Fruit fly (Drosophila melanogaster): Measurements from ENCODE around the gene CG32081.

CG32081 gene

DNA sequence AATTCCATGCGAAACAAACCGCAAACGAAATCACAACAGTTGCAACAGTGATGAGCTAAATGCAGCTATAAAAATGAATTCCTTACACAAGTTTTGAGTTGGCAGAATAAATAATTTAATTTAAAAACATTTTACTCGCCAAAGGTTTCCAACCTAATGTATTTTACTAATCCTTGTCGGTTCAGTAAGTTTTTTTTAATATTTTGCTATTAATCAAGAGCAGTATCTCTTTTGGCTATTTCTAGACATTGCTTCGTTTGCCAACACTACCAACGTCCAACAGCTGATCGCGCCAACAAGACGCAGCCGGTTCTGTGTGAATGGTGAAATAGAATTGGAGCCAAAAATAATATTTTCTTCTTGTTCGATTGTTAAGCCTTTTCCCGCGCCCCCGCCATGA lies 37.3 kb downstream of the CG32081 start, which contains the start of the genes CG32075, CG45101 and SuUR (continued):
- TF ChIP-seq HLH4C (GFP tag; IDR thresholded peaks at IDR 0.05; ENCODE audit: partially characterized antibody) = no peak
- TF ChIP-seq CG18011 (GFP tag; optimal IDR thresholded peaks at IDR 0.05) = peak; percentile 82
- peak; percentile 62; the same call in 1 of the 2 replicates for TF ChIP-seq wdn (GFP tag; IDR thresholded peaks at IDR 0.05)
- TF ChIP-seq CG3995 (GFP tag; optimal IDR thresholded peaks at IDR 0.05) = peak; percentile 76
- peak; percentile 88 for TF ChIP-seq Dad (GFP tag; optimal IDR thresholded peaks at IDR 0.05)
- TF ChIP-seq Chrac-16 (GFP tag; optimal IDR thresholded peaks at IDR 0.05) = peak; percentile 93
- TF ChIP-seq CG12219 (GFP tag; optimal IDR thresholded peaks at IDR 0.05) = peak; percentile 57
- TF ChIP-seq btn (GFP tag; optimal IDR thresholded peaks at IDR 0.05) = no peak
- no peak for TF ChIP-seq z (GFP tag; IDR thresholded peaks at IDR 0.05)
- TF ChIP-seq odd (GFP tag; optimal IDR thresholded peaks at IDR 0.05) = peak; percentile 52
- TF ChIP-seq Dbx (GFP tag; IDR thresholded peaks at IDR 0.05) = peak; percentile 91
- TF ChIP-seq ftz-f1 (GFP tag; optimal IDR thresholded peaks at IDR 0.05) = peak; percentile 24
- peak; percentile 76 for TF ChIP-seq ewg (GFP tag; optimal IDR thresholded peaks at IDR 0.05)
- peak; percentile 46; the same call in 1 of the 2 replicates for TF ChIP-seq dati (GFP tag; IDR thresholded peaks at IDR 0.05)
- no peak for TF ChIP-seq nerfin-2 (GFP tag; IDR thresholded peaks at IDR 0.05; ENCODE audit: partially characterized antibody)
- no peak for TF ChIP-seq pita (GFP tag; optimal IDR thresholded peaks at IDR 0.05)
- no peak for TF ChIP-seq CG6813 (GFP tag; optimal IDR thresholded peaks at IDR 0.05)
- TF ChIP-seq Nf-YB (GFP tag; optimal IDR thresholded peaks at IDR 0.05) = peak; percentile 53
- no peak for TF ChIP-seq unc-4 (GFP tag; IDR thresholded peaks at IDR 0.05; ENCODE audit: partially characterized antibody)
- TF ChIP-seq CG8765 (GFP tag; IDR thresholded peaks at IDR 0.05) = peak; percentile 75
- peak; percentile 29; the same call in 1 of the 2 replicates for TF ChIP-seq ham (GFP tag; IDR thresholded peaks at IDR 0.05)
- TF ChIP-seq CG9932 (GFP tag; IDR thresholded peaks at IDR 0.05) = peak; percentile 94
- peak; percentile 78 for TF ChIP-seq CG11695 (GFP tag; IDR thresholded peaks at IDR 0.05)
- peak; percentile 94 for TF ChIP-seq CG30403 (GFP tag; optimal IDR thresholded peaks at IDR 0.05)
- no peak for TF ChIP-seq bbx (GFP tag; IDR thresholded peaks at IDR 0.05; ENCODE audit: partially characterized antibody)
- TF ChIP-seq CG17361 (GFP tag; IDR thresholded peaks at IDR 0.05) = peak; percentile 87
- peak; percentile 90 for TF ChIP-seq nmo (GFP tag; optimal IDR thresholded peaks at IDR 0.05)
- TF ChIP-seq CG12769 (tag; optimal IDR thresholded peaks at IDR 0.05) = peak; percentile 81
- TF ChIP-seq CHES-1-like (GFP tag; optimal IDR thresholded peaks at IDR 0.05) = peak; percentile 92
- TF ChIP-seq schlank (tag; optimal IDR thresholded peaks at IDR 0.05) = peak; percentile 25
- TF ChIP-seq ab (GFP tag; optimal IDR thresholded peaks at IDR 0.05) = peak; percentile 88
- peak; percentile 79 for TF ChIP-seq Bdp1 (GFP tag; optimal IDR thresholded peaks at IDR 0.05)
- TF ChIP-seq Nf-YA (GFP tag; IDR thresholded peaks at IDR 0.05) = peak; percentile 69; the same call in 1 of the 2 replicates
- peak; percentile 74 for TF ChIP-seq croc (GFP tag; conservative IDR thresholded peaks at IDR 0.05)
- TF ChIP-seq Spps (tag; optimal IDR thresholded peaks at IDR 0.05) = peak; percentile 76
- TF ChIP-seq tio (GFP tag; optimal IDR thresholded peaks at IDR 0.05) = peak; percentile 85
- peak; percentile 87 for TF ChIP-seq CG14014 (GFP tag; IDR thresholded peaks at IDR 0.05)
- peak; percentile 89 for TF ChIP-seq ind (GFP tag; optimal IDR thresholded peaks at IDR 0.05)
- TF ChIP-seq CG12104 (GFP tag; optimal IDR thresholded peaks at IDR 0.05) = peak; percentile 73
- no peak for TF ChIP-seq crol (GFP tag; IDR thresholded peaks at IDR 0.05)
- peak; percentile 83 for TF ChIP-seq ap (GFP tag; IDR thresholded peaks at IDR 0.05)
- peak; percentile 94 for TF ChIP-seq zfh2 (GFP tag; optimal IDR thresholded peaks at IDR 0.05)
- TF ChIP-seq CG2889 (GFP tag; IDR thresholded peaks at IDR 0.05) = peak; percentile 83
- peak; percentile 90 for TF ChIP-seq CG13424 (tag; optimal IDR thresholded peaks at IDR 0.05)
- TF ChIP-seq dm (GFP tag; optimal IDR thresholded peaks at IDR 0.05) = peak; percentile 84
- TF ChIP-seq CG30431 (GFP tag; optimal IDR thresholded peaks at IDR 0.05) = peak; percentile 81
- TF ChIP-seq pum (GFP tag; optimal IDR thresholded peaks at IDR 0.05) = peak; percentile 87
- TF ChIP-seq Lhr (GFP tag; optimal IDR thresholded peaks at IDR 0.05) = peak; percentile 51
- TF ChIP-seq Lpt (GFP tag; optimal IDR thresholded peaks at IDR 0.05) = no peak
- TF ChIP-seq Hey (tag; optimal IDR thresholded peaks at IDR 0.05) = peak; percentile 34
- TF ChIP-seq CG14860 (GFP tag; IDR thresholded peaks at IDR 0.05; ENCODE audit: partially characterized antibody) = no peak

Data from whole organism, embryonic.